Worm (Caenorhabditis elegans) whole organism, L1 larva: ENCODE data around the gene F39F10.5.

Experiments used
- C04F5.9 ChIP-seq: sonication (generic microtip); optimal IDR thresholded peaks from 2 replicates; lab custom pipeline; 2016; ENCODE audit warnings: missing genetic modification characterization, missing compliant biosample characterization
- C34B4.2 ChIP-seq: sonication (generic microtip); optimal IDR thresholded peaks from 2 replicates; lab custom pipeline; 2017; ENCODE audit warnings: mild to moderate bottlenecking, missing genetic modification characterization, missing compliant biosample characterization
- F16B12.6 ChIP-seq: fragments of 150-350 bp; optimal IDR thresholded peaks from 2 replicates; lab custom pipeline; 2014; ENCODE audit warnings: missing biosample characterization, missing genetic modification characterization
- ceh-63 ChIP-seq: fragments of 200-800 bp; sonication (Bioruptor generic); optimal IDR thresholded peaks from 2 replicates; lab custom pipeline; 2018; ENCODE audit warnings: mild to moderate bottlenecking, missing genetic modification characterization, missing compliant biosample characterization
- ces-1 ChIP-seq: fragments of 150-350 bp; optimal IDR thresholded peaks from 2 replicates; lab custom pipeline; 2014; ENCODE audit warnings: missing biosample characterization, missing genetic modification reagents, missing genetic modification characterization
- dpl-1 ChIP-seq, 3 experiments: fragments of 150-350 bp in 2 of 3; sonication (generic microtip) in 1 of 3; optimal IDR thresholded peaks; 2 replicates each; lab custom pipeline; 2014 to 2017; ENCODE audit warnings: missing biosample characterization in 3 of 3, missing genetic modification characterization in 3 of 3, missing genetic modification reagents in 3 of 3
- dsc-1 ChIP-seq: sonication (generic microtip); optimal IDR thresholded peaks from 2 replicates; lab custom pipeline; 2016; ENCODE audit warnings: mild to moderate bottlenecking, missing genetic modification characterization, missing compliant biosample characterization
- efl-1 ChIP-seq, 4 experiments: fragments of 150-350 bp; optimal IDR thresholded peaks in 3 of 4; peaks in 1 of 4; 1 replicate in 1 of 4; 2 replicates in 3 of 4; lab custom pipeline; 2014; ENCODE audit warnings: missing biosample characterization in 2 of 4, missing genetic modification characterization in 2 of 4, missing genetic modification reagents in 2 of 4
- efl-3 ChIP-seq: fragments of 200-800 bp; sonication (Bioruptor generic); optimal IDR thresholded peaks from 2 replicates; lab custom pipeline; 2018; ENCODE audit warnings: mild to moderate bottlenecking, missing genetic modification characterization, missing compliant biosample characterization
- egl-27 ChIP-seq, 2 experiments: fragments of 150-350 bp in 1 of 2; sonication (generic microtip); optimal IDR thresholded peaks; 3 replicates each; lab custom pipeline; 2017 to 2018; ENCODE audit warnings: missing biosample characterization in 2 of 2, missing genetic modification characterization in 2 of 2, missing genetic modification reagents in 2 of 2
- elt-2 ChIP-seq: sonication (generic microtip); optimal IDR thresholded peaks from 2 replicates; lab custom pipeline; 2016; ENCODE audit warnings: missing genetic modification characterization, mild to moderate bottlenecking, inconsistent platforms, missing compliant biosample characterization, missing genetic modification reagents
- elt-3 ChIP-seq, 6 experiments: fragments of 150-350 bp in 1 of 6; sonication (generic microtip); optimal IDR thresholded peaks; 2 replicates each; lab custom pipeline; 2017 to 2018; ENCODE audit warnings: missing biosample characterization in 6 of 6, missing genetic modification characterization in 6 of 6, inconsistent platforms in 1 of 6
- fkh-4 ChIP-seq: sonication (generic microtip); optimal IDR thresholded peaks from 2 replicates; lab custom pipeline; 2016; ENCODE audit warnings: missing compliant biosample characterization, missing genetic modification characterization, borderline replicate concordance
- grh-1 ChIP-seq: fragments of 200-800 bp; sonication (Bioruptor generic); IDR thresholded peaks from 2 replicates; pipeline ENCODE4 v1.3.6; 2022; ENCODE audit warnings: missing genetic modification reagents, missing genetic modification characterization, missing compliant biosample characterization
- hlh-17 ChIP-seq: fragments of 200-800 bp; sonication (Bioruptor generic); optimal IDR thresholded peaks from 2 replicates; lab custom pipeline; 2018; ENCODE audit warnings: missing genetic modification characterization, mild to moderate bottlenecking, missing compliant biosample characterization, moderate library complexity, borderline replicate concordance
- hpl-2 ChIP-seq: fragments of 150-350 bp; optimal IDR thresholded peaks from 2 replicates; lab custom pipeline; 2014; ENCODE audit warnings: missing biosample characterization, missing genetic modification reagents, missing genetic modification characterization
- irx-1 ChIP-seq: sonication (generic microtip); optimal IDR thresholded peaks from 2 replicates; lab custom pipeline; 2016; ENCODE audit warnings: missing genetic modification characterization, missing compliant biosample characterization
- isw-1 ChIP-seq: fragments of 200-800 bp; sonication (Bioruptor generic); IDR thresholded peaks from 2 replicates; pipeline ENCODE4 v1.3.6; 2022; ENCODE audit warnings: missing genetic modification characterization, missing compliant biosample characterization
- jun-1 ChIP-seq: fragments of 150-350 bp; optimal IDR thresholded peaks from 2 replicates; lab custom pipeline; 2014; ENCODE audit warnings: missing biosample characterization, missing genetic modification reagents, missing genetic modification characterization
- lin-13 ChIP-seq: fragments of 150-350 bp; optimal IDR thresholded peaks from 2 replicates; lab custom pipeline; 2014; ENCODE audit warnings: missing biosample characterization, missing genetic modification reagents, missing genetic modification characterization
- lin-35 ChIP-seq, 2 experiments: fragments of 150-350 bp; optimal IDR thresholded peaks; 2 replicates each; lab custom pipeline; 2014; ENCODE audit warnings: missing biosample characterization in 2 of 2, missing genetic modification characterization in 2 of 2, missing genetic modification reagents in 2 of 2
- lin-39 ChIP-seq: fragments of 150-350 bp; optimal IDR thresholded peaks from 2 replicates; lab custom pipeline; 2014; ENCODE audit warnings: missing biosample characterization, missing genetic modification reagents, missing genetic modification characterization
- mef-2 ChIP-seq: fragments of 150-350 bp; optimal IDR thresholded peaks from 2 replicates; lab custom pipeline; 2014; ENCODE audit warnings: missing biosample characterization, missing genetic modification characterization
- mep-1 ChIP-seq: fragments of 150-350 bp; optimal IDR thresholded peaks from 2 replicates; lab custom pipeline; 2014; ENCODE audit warnings: missing biosample characterization, missing genetic modification characterization
- nhr-11 ChIP-seq: fragments of 150-350 bp; optimal IDR thresholded peaks from 2 replicates; lab custom pipeline; 2014; ENCODE audit warnings: missing biosample characterization, missing genetic modification characterization
- nhr-12 ChIP-seq: sonication (generic microtip); optimal IDR thresholded peaks from 2 replicates; lab custom pipeline; 2017; ENCODE audit warnings: missing biosample characterization, missing genetic modification characterization
- nhr-47 ChIP-seq: sonication (generic microtip); optimal IDR thresholded peaks from 2 replicates; lab custom pipeline; 2016; ENCODE audit warnings: mild to moderate bottlenecking, missing genetic modification characterization, moderate library complexity, missing compliant biosample characterization
- nhr-71 ChIP-seq: sonication (generic microtip); optimal IDR thresholded peaks from 2 replicates; lab custom pipeline; 2016; ENCODE audit warnings: mild to moderate bottlenecking, missing genetic modification characterization, moderate library complexity, missing compliant biosample characterization
- nhr-77 ChIP-seq: fragments of 150-350 bp; optimal IDR thresholded peaks from 2 replicates; lab custom pipeline; 2014; ENCODE audit warnings: missing biosample characterization, missing genetic modification characterization
- nhr-85 ChIP-seq: sonication (generic microtip); peaks from one replicate; lab custom pipeline; 2016; ENCODE audit warnings: missing genetic modification characterization, inconsistent platforms, missing compliant biosample characterization
- pqm-1 ChIP-seq: sonication (generic microtip); optimal IDR thresholded peaks from 3 replicates; lab custom pipeline; 2017; ENCODE audit warnings: missing biosample characterization, missing genetic modification characterization
- rnt-1 ChIP-seq: sonication (generic microtip); optimal IDR thresholded peaks from 2 replicates; lab custom pipeline; 2016; ENCODE audit warnings: mild to moderate bottlenecking, missing genetic modification characterization, moderate library complexity, missing compliant biosample characterization
- snpc-4 ChIP-seq: fragments of 150-350 bp; optimal IDR thresholded peaks from 2 replicates; lab custom pipeline; 2014; ENCODE audit warnings: missing biosample characterization, missing genetic modification characterization
- sup-37 ChIP-seq: fragments of 200-800 bp; sonication (Bioruptor generic); optimal IDR thresholded peaks from 2 replicates; lab custom pipeline; 2018; ENCODE audit warnings: mild to moderate bottlenecking, missing genetic modification characterization, missing compliant biosample characterization
- tbx-2 ChIP-seq: sonication (generic microtip); optimal IDR thresholded peaks from 2 replicates; lab custom pipeline; 2016; ENCODE audit warnings: missing genetic modification characterization, missing compliant biosample characterization
- tlp-1 ChIP-seq: fragments of 150-350 bp; optimal IDR thresholded peaks from 2 replicates; lab custom pipeline; 2014; ENCODE audit warnings: missing biosample characterization, missing genetic modification characterization
- unc-130 ChIP-seq: fragments of 150-350 bp; optimal IDR thresholded peaks from 2 replicates; lab custom pipeline; 2017; ENCODE audit warnings: missing biosample characterization, missing genetic modification characterization, inconsistent platforms
- unc-30 ChIP-seq: sonication (generic microtip); optimal IDR thresholded peaks from 2 replicates; lab custom pipeline; 2017; ENCODE audit warnings: missing biosample characterization, missing genetic modification characterization
- unc-62 ChIP-seq: fragments of 150-350 bp; optimal IDR thresholded peaks from 2 replicates; lab custom pipeline; 2014; ENCODE audit warnings: missing biosample characterization, missing genetic modification reagents, missing genetic modification characterization
- unc-98 ChIP-seq: fragments of 200-800 bp; sonication (Bioruptor generic); IDR thresholded peaks from 2 replicates; pipeline ENCODE4 v1.3.6; 2022; ENCODE audit warnings: missing genetic modification characterization, missing compliant biosample characterization
- zag-1 ChIP-seq: fragments of 150-350 bp; optimal IDR thresholded peaks from 2 replicates; lab custom pipeline; 2014; ENCODE audit warnings: missing biosample characterization, missing genetic modification characterization
- zip-4 ChIP-seq: fragments of 200-800 bp; sonication (Bioruptor generic); optimal IDR thresholded peaks from 2 replicates; lab custom pipeline; 2018; ENCODE audit warnings: mild to moderate bottlenecking, missing genetic modification characterization, moderate library complexity, missing compliant biosample characterization
- ztf-4 ChIP-seq: fragments of 150-350 bp; optimal IDR thresholded peaks from 2 replicates; lab custom pipeline; 2014; ENCODE audit warnings: missing biosample characterization, missing genetic modification characterization

F39F10.5 gene

DNA sequence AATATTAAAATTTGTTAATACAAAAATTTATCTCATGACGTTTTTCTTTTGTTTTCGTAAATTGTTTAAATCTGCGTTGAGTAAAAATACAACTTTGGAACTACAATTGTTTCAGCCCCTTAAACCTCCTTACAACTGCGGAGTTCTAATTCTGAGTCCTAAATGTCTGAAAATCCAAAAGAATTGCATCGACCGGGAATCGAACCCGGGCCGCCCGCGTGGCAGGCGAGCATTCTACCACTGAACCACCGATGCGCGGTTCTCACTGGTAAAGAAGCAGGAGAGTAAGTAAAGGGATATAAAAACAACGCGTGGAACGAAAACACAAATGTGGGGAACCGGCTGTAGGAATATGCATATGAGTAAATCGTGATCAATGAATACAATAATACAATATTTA is 14.5 kb upstream of the F39F10.5 start (continued):
- no peak for TF ChIP-seq sup-37 (GFP tag; lab: Kevin White, UChicago)
- TF ChIP-seq unc-98 (GFP tag; lab: Robert Waterston, UW): no peak
- TF ChIP-seq nhr-85 (tag; lab: Kevin White, UChicago): peak; percentile 34
- no peak for TF ChIP-seq zag-1 (tag; lab: Kevin White, UChicago)
- TF ChIP-seq tbx-2: no peak
- no peak for TF ChIP-seq hpl-2 (GFP tag; lab: Kevin White, UChicago)
- TF ChIP-seq grh-1 (GFP tag; lab: Robert Waterston, UW): no peak
- peak; percentile 35 for TF ChIP-seq lin-13 (GFP tag; lab: Kevin White, UChicago)
- TF ChIP-seq nhr-12 (tag; lab: Kevin White, UChicago): no peak
- no peak for TF ChIP-seq C34B4.2
- TF ChIP-seq lin-39 (tag; lab: Kevin White, UChicago): no peak
- TF ChIP-seq mef-2 (tag; lab: Kevin White, UChicago): no peak
- TF ChIP-seq, all 84 proteins: peak for 22

DNA sequence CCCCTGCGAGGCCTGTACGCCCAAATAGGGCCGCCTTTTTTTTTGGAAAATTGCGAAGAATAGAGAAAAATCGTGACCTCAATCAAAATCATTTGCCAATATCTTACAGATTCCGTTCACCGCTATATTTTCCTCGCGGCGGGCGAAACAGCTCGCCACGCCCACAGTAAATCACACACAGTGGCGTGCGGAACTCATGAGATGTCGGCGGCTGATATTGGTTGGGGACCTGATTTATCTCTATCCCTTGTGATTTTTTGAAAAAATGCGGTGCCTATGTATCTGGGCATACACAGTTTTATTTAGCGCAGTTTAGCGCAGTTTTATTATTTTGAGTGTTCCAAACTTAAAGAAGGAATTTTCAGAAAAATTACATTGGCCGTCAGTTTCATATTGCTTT is 11.8 kb upstream of the F39F10.5 start:
- TF ChIP-seq snpc-4 (tag; lab: Kevin White, UChicago) (peak; percentile 86), rnt-1 (peak; percentile 27), nhr-77 (no peak), unc-62 (no peak)

DNA sequence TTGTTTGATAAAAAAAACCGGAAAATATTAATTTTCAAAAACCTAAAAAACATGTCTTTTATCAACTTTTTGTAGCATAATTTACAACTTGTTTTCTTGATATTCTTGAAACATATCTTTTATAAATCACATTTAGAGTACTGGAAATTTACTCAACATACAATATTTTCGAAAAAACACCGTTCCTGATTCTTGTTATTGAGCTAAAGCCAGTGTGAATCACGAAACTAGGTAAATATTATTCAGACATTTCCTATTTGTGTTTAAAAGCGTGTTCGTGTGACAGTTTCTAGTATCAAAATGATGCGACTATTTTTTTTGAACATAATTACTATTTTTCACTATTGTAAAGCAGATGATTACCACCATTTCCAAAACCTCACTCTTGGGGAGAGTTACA is 10.1 kb upstream of the F39F10.5 start, which contains the start of gene C30E1.4:
TSS of gene C30E1.4 (plus strand) at position 301 of the 400 bp plus-strand sequence.
- TF ChIP-seq jun-1 (no peak), ceh-63 (GFP tag; lab: Kevin White, UChicago) (no peak), mef-2 (tag; lab: Kevin White, UChicago) (no peak), snpc-4 (tag; lab: Kevin White, UChicago) (no peak), elt-2 (tag; lab: Kevin White, UChicago) (no peak), fkh-4 (tag; lab: Kevin White, UChicago) (no peak), unc-62 (no peak), ztf-4 (tag; lab: Kevin White, UChicago) (no peak), nhr-12 (tag; lab: Kevin White, UChicago) (no peak), lin-35 (GFP tag; optimal IDR thresholded peaks at IDR 0.05; lab: Kevin White, UChicago) (no peak), C04F5.9 (tag; lab: Kevin White, UChicago) (no peak)
- TF ChIP-seq, all 84 proteins: peak for 0

DNA sequence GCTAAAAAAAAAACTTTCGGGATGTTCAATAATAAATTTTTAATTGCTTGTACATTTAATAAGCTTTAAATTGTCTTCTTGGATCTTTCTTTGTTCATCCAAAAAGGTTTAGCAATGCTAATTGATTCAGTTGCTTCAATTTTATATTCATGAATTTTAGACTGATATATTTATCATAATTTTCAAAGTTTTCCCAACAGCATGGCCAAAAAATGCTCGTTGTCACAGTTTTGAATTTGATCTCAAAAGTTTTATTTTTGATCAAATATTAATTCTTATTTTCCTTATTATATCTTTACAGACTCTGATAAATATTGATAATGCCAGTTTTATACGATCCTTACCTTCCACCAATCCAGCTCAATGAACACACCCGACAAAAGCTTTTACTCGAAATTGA is 8.0 kb upstream of the F39F10.5 start, which contains the start of gene fbxb-114:
TSS of gene fbxb-114 (plus strand) at position 301 of the 400 bp plus-strand sequence.
- TF ChIP-seq egl-27 (tag; optimal IDR thresholded peaks at IDR 0.05; lab: Kevin White, UChicago) (no peak), ztf-4 (tag; lab: Kevin White, UChicago) (no peak), nhr-47 (tag; lab: Kevin White, UChicago) (no peak), dsc-1 (tag; lab: Kevin White, UChicago) (no peak), hlh-17 (GFP tag; lab: Kevin White, UChicago) (no peak), efl-3 (no peak), dpl-1 (GFP tag; optimal IDR thresholded peaks at IDR 0.05; lab: Kevin White, UChicago) (no peak), elt-2 (tag; lab: Kevin White, UChicago) (no peak), pqm-1 (tag; lab: Kevin White, UChicago) (no peak), unc-30 (tag; lab: Kevin White, UChicago) (no peak), rnt-1 (no peak), mep-1 (tag; lab: Kevin White, UChicago) (no peak), tlp-1 (tag; lab: Kevin White, UChicago) (no peak)
- TF ChIP-seq, all 84 proteins: peak for 0

DNA sequence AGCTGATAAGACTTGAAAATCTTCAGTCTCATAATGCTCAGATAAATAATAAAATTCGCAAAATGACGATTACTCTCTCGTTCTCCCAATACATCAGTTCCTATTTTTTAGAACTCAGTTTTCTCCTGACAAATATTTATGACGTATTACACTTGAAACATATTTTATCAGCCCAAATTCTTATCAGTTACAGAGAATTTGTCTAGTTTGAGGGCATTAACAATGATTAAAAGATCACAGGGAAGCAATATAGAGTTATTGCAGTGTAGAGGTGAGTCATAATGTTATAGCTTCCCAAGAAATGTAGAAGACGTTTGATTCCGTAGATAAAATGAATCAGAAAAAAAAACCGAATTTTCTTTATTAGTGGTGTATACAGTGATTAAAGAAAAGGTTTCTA is 5.9 kb upstream of the F39F10.5 start:
- no peak for TF ChIP-seq efl-3
- no peak for TF ChIP-seq ztf-4 (tag; lab: Kevin White, UChicago)
- no peak for TF ChIP-seq zip-4 (GFP tag; lab: Kevin White, UChicago)
- no peak for TF ChIP-seq F16B12.6
- no peak for TF ChIP-seq ces-1 (GFP tag; lab: Kevin White, UChicago)
- TF ChIP-seq unc-130 (tag; lab: Kevin White, UChicago): no peak
- TF ChIP-seq nhr-11 (tag; lab: Kevin White, UChicago): no peak
- no peak for TF ChIP-seq dpl-1 (GFP tag; optimal IDR thresholded peaks at IDR 0.05; lab: Kevin White, UChicago)
- TF ChIP-seq dsc-1 (tag; lab: Kevin White, UChicago): peak; percentile 53
- no peak for TF ChIP-seq nhr-71 (tag; lab: Kevin White, UChicago)
- no peak for TF ChIP-seq isw-1 (GFP tag; lab: Robert Waterston, UW)
- no peak for TF ChIP-seq efl-1 (optimal IDR thresholded peaks at IDR 0.05; lab: Kevin White, UChicago)
- peak in 1 of 2 experiments; percentile 2 for TF ChIP-seq efl-1 (GFP tag; optimal IDR thresholded peaks at IDR 0.05 in 1 of 2; lab: Kevin White, UChicago)
- TF ChIP-seq elt-3 (tag; optimal IDR thresholded peaks at IDR 0.05; lab: Kevin White, UChicago): no peak
- no peak for TF ChIP-seq unc-30 (tag; lab: Kevin White, UChicago)
- no peak for TF ChIP-seq irx-1 (tag; lab: Kevin White, UChicago)
- TF ChIP-seq fkh-4 (tag; lab: Kevin White, UChicago): no peak
